Worm (Caenorhabditis elegans) whole organism, early embryonic: ENCODE measurements around the gene K09C6.7.
"Not testable (repeated sequence)": the region's sequence is repeated elsewhere in the genome, so short reads cannot be mapped to it uniquely, and the experiment has no call there.

ENCODE experiments used
- ama-1 ChIP-seq: fragments of 150-350 bp; optimal IDR thresholded peaks from 2 replicates; lab custom pipeline; 2014
- ceh-13 ChIP-seq: fragments of 200-800 bp; sonication (Bioruptor generic); optimal IDR thresholded peaks from 2 replicates; lab custom pipeline; 2018; ENCODE audit warnings: mild to moderate bottlenecking, missing genetic modification characterization, missing compliant biosample characterization
- flt-1 ChIP-seq: fragments of 200-800 bp; sonication (Bioruptor generic); IDR thresholded peaks from 2 replicates; pipeline ENCODE4 v1.3.6; 2022; ENCODE audit warnings: missing genetic modification characterization, missing compliant biosample characterization
- hmbx-1 ChIP-seq: sonication (generic microtip); optimal IDR thresholded peaks from 2 replicates; lab custom pipeline; 2016; ENCODE audit warnings: mild to moderate bottlenecking, missing genetic modification characterization, missing compliant biosample characterization
- hnd-1 ChIP-seq: sonication (generic microtip); optimal IDR thresholded peaks from 2 replicates; lab custom pipeline; 2016; ENCODE audit warnings: missing genetic modification characterization, missing compliant biosample characterization
- pes-1 ChIP-seq: fragments of 200-800 bp; sonication (Bioruptor generic); IDR thresholded peaks from 2 replicates; pipeline ENCODE4 v1.3.6; 2022; ENCODE audit warnings: missing genetic modification reagents, missing genetic modification characterization, missing compliant biosample characterization
- scrt-1 ChIP-seq: fragments of 200-800 bp; sonication (Bioruptor generic); IDR thresholded peaks from 2 replicates; pipeline ENCODE4 v1.3.6; 2022; ENCODE audit warnings: missing genetic modification characterization, missing compliant biosample characterization
- sea-1 ChIP-seq: fragments of 200-800 bp; sonication (Bioruptor generic); conservative IDR thresholded peaks from 2 replicates; pipeline ENCODE4 v1.3.6; 2022; ENCODE audit warnings: missing genetic modification characterization, missing compliant biosample characterization
- tbx-11 ChIP-seq: fragments of 200-800 bp; sonication (Bioruptor generic); IDR thresholded peaks from 2 replicates; pipeline ENCODE4 v1.3.6; 2022; ENCODE audit warnings: missing genetic modification characterization, missing compliant biosample characterization
- tbx-37 ChIP-seq: fragments of 200-800 bp; sonication (Bioruptor generic); conservative IDR thresholded peaks from 2 replicates; pipeline ENCODE4 v1.3.6; 2022; ENCODE audit warnings: missing genetic modification reagents, missing genetic modification characterization, missing compliant biosample characterization
- tra-4 ChIP-seq: sonication (generic microtip); optimal IDR thresholded peaks from 2 replicates; lab custom pipeline; 2017; ENCODE audit warnings: missing genetic modification characterization, missing compliant biosample characterization

DNA sequence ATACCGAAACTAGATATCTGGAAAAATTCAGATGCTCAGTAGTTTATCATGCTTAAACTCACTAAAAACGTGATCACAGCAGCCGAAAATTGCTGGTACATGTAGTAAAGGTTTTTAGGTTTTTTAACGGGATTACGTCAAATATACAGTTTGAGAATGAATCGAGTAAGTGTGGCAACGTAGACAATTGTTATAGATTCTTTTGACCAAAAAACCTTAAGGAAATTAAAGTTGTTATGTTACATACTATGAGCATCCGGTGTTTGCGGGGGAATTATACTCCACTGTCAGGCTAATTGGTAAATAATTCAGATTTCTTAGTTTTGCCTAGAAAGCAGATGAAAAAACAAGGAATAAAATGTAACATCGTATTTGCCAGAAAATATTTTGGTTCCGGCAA lies 18.3 kb downstream of the K09C6.7 start, which contains the start of gene srx-32:
- not testable (repeated sequence) for TF ChIP-seq scrt-1 (GFP tag; lab: Robert Waterston, UW); sea-1 (GFP tag; lab: Robert Waterston, UW); ceh-13 (GFP tag; lab: Kevin White, UChicago); hnd-1 (tag; lab: Kevin White, UChicago); ama-1; tbx-11 (GFP tag; lab: Robert Waterston, UW); tra-4 (tag; lab: Kevin White, UChicago); pes-1; flt-1 (GFP tag; lab: Robert Waterston, UW); tbx-37 (GFP tag; lab: Robert Waterston, UW); hmbx-1 (tag; lab: Kevin White, UChicago)
